Worm (Caenorhabditis elegans): ENCODE data around the gene Y75B7AL.2.

Y75B7AL.2 gene

ce11 chrV:1358051-1358450 is at the start of gene Y75B7AL.2:
Gene Y75B7AL.2 (minus strand): TSS chrV:1358151.
- TF ChIP-seq aly-1 (tag; optimal IDR thresholded peaks at IDR 0.05), result no peak
- no peak for TF ChIP-seq sea-1 (GFP tag; conservative IDR thresholded peaks at IDR 0.05)
- no peak for TF ChIP-seq ceh-13 (GFP tag; optimal IDR thresholded peaks at IDR 0.05)
- no peak for TF ChIP-seq flt-1 (GFP tag; IDR thresholded peaks at IDR 0.05)
- TF ChIP-seq ama-1 (optimal IDR thresholded peaks at IDR 0.05), result no peak
- TF ChIP-seq pes-1 (GFP tag; IDR thresholded peaks at IDR 0.05), result no peak
- TF ChIP-seq tbx-11 (GFP tag; IDR thresholded peaks at IDR 0.05), result no peak
- TF ChIP-seq scrt-1 (GFP tag; IDR thresholded peaks at IDR 0.05), result no peak
- TF ChIP-seq hnd-1 (tag; optimal IDR thresholded peaks at IDR 0.05), result no peak
- no peak for TF ChIP-seq hmbx-1 (tag; optimal IDR thresholded peaks at IDR 0.05)
- TF ChIP-seq ets-7 (tag; optimal IDR thresholded peaks at IDR 0.05), result no peak
- no peak for TF ChIP-seq F13C5.2 (tag; optimal IDR thresholded peaks at IDR 0.05)
- TF ChIP-seq ceh-36 (tag; optimal IDR thresholded peaks at IDR 0.05), result no peak
- no peak for TF ChIP-seq B0310.2 (tag; optimal IDR thresholded peaks at IDR 0.05)
- TF ChIP-seq tra-4 (tag; optimal IDR thresholded peaks at IDR 0.05), result no peak
- no peak for TF ChIP-seq hmg-4 (GFP tag; optimal IDR thresholded peaks at IDR 0.05)
- TF ChIP-seq tbx-37 (GFP tag; conservative IDR thresholded peaks at IDR 0.05), result no peak

DNA sequence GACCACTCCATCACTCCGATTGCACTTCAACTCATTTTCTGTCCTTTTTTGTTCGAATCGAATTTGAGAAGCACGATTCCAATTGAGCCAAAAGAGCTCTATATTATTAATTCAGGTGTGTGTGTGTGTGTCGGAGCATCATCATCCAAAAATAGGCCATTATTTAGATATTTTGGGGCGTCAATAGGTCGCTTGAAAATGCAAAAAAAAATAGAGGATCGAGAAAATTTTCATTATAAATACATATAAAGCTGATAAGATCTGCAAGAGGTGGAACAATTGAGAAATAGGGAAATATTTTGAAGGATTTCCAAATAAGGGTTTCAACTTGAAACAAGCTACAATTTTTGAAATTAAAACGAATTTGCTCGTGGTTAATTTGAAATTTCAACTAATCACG is 34.9 kb upstream of the Y75B7AL.2 start, which contains the start of gene Y75B7AR.1:
TSS of gene Y75B7AR.1 (minus strand) at position 101 of the 400 bp plus-strand sequence.
- TF ChIP-seq aly-1 (tag; optimal IDR thresholded peaks at IDR 0.05) (no peak), ceh-36 (tag; optimal IDR thresholded peaks at IDR 0.05) (no peak), sea-1 (GFP tag; conservative IDR thresholded peaks at IDR 0.05) (no peak), tbx-37 (GFP tag; conservative IDR thresholded peaks at IDR 0.05) (no peak), tbx-11 (GFP tag; IDR thresholded peaks at IDR 0.05) (no peak), flt-1 (GFP tag; IDR thresholded peaks at IDR 0.05) (no peak), ama-1 (optimal IDR thresholded peaks at IDR 0.05) (no peak), ceh-13 (GFP tag; optimal IDR thresholded peaks at IDR 0.05) (no peak), pes-1 (GFP tag; IDR thresholded peaks at IDR 0.05) (no peak), B0310.2 (tag; optimal IDR thresholded peaks at IDR 0.05) (no peak), hmg-4 (GFP tag; optimal IDR thresholded peaks at IDR 0.05) (no peak), hnd-1 (tag; optimal IDR thresholded peaks at IDR 0.05) (no peak), hmbx-1 (tag; optimal IDR thresholded peaks at IDR 0.05) (no peak), scrt-1 (GFP tag; IDR thresholded peaks at IDR 0.05) (no peak), ets-7 (tag; optimal IDR thresholded peaks at IDR 0.05) (no peak), F13C5.2 (tag; optimal IDR thresholded peaks at IDR 0.05) (no peak), tra-4 (tag; optimal IDR thresholded peaks at IDR 0.05) (no peak)

DNA sequence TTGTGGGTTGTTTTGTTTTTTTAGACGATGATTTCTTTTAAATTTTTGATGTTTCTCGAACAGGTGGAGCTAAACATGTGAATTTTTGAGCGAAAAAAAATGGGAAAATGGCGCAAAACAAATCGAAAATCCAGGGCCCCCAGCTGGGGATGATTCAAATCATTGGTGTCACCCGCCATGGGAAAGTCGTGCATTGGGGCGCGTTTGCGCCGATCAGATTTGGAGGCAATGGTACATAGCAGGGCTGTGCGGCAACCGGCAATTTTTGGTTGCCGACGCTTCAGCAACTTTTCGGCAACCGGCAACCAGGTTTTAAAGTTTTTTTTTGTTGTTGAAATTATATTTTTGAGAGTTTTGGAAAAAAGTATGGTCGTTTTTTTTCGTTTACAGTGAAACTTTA is 32.5 kb upstream of the Y75B7AL.2 start:
- TF ChIP-seq hmbx-1 (tag; optimal IDR thresholded peaks at IDR 0.05) (no peak), ceh-13 (GFP tag; optimal IDR thresholded peaks at IDR 0.05) (no peak), ama-1 (optimal IDR thresholded peaks at IDR 0.05) (no peak), ets-7 (tag; optimal IDR thresholded peaks at IDR 0.05) (no peak), F13C5.2 (tag; optimal IDR thresholded peaks at IDR 0.05) (no peak), sea-1 (GFP tag; conservative IDR thresholded peaks at IDR 0.05) (no peak), scrt-1 (GFP tag; IDR thresholded peaks at IDR 0.05) (no peak), tra-4 (tag; optimal IDR thresholded peaks at IDR 0.05) (no peak), tbx-37 (GFP tag; conservative IDR thresholded peaks at IDR 0.05) (no peak), ceh-36 (tag; optimal IDR thresholded peaks at IDR 0.05) (no peak), hmg-4 (GFP tag; optimal IDR thresholded peaks at IDR 0.05) (no peak), tbx-11 (GFP tag; IDR thresholded peaks at IDR 0.05) (no peak), B0310.2 (tag; optimal IDR thresholded peaks at IDR 0.05) (no peak), aly-1 (tag; optimal IDR thresholded peaks at IDR 0.05) (no peak), hnd-1 (tag; optimal IDR thresholded peaks at IDR 0.05) (no peak), pes-1 (GFP tag; IDR thresholded peaks at IDR 0.05) (no peak), flt-1 (GFP tag; IDR thresholded peaks at IDR 0.05) (no peak)

ce11 chrV:1389838-1390237 is 31.9 kb upstream of the Y75B7AL.2 start:
- TF ChIP-seq pes-1 (GFP tag; IDR thresholded peaks at IDR 0.05), result no peak
- TF ChIP-seq tbx-37 (GFP tag; conservative IDR thresholded peaks at IDR 0.05), result no peak
- no peak for TF ChIP-seq ceh-36 (tag; optimal IDR thresholded peaks at IDR 0.05)
- no peak for TF ChIP-seq ceh-13 (GFP tag; optimal IDR thresholded peaks at IDR 0.05)
- no peak for TF ChIP-seq tbx-11 (GFP tag; IDR thresholded peaks at IDR 0.05)
- TF ChIP-seq hnd-1 (tag; optimal IDR thresholded peaks at IDR 0.05), result no peak
- TF ChIP-seq flt-1 (GFP tag; IDR thresholded peaks at IDR 0.05), result no peak
- no peak for TF ChIP-seq tra-4 (tag; optimal IDR thresholded peaks at IDR 0.05)
- no peak for TF ChIP-seq hmbx-1 (tag; optimal IDR thresholded peaks at IDR 0.05)
- TF ChIP-seq ama-1 (optimal IDR thresholded peaks at IDR 0.05), result no peak
- no peak for TF ChIP-seq ets-7 (tag; optimal IDR thresholded peaks at IDR 0.05)
- TF ChIP-seq aly-1 (tag; optimal IDR thresholded peaks at IDR 0.05), result no peak
- no peak for TF ChIP-seq hmg-4 (GFP tag; optimal IDR thresholded peaks at IDR 0.05)
- no peak for TF ChIP-seq F13C5.2 (tag; optimal IDR thresholded peaks at IDR 0.05)
- TF ChIP-seq B0310.2 (tag; optimal IDR thresholded peaks at IDR 0.05), result no peak
- TF ChIP-seq scrt-1 (GFP tag; IDR thresholded peaks at IDR 0.05), result no peak
- no peak for TF ChIP-seq sea-1 (GFP tag; conservative IDR thresholded peaks at IDR 0.05)

ce11 chrV:1388247-1388646 is 30.3 kb upstream of the Y75B7AL.2 start:
- TF ChIP-seq pes-1 (GFP tag; IDR thresholded peaks at IDR 0.05) (no peak), ceh-13 (GFP tag; optimal IDR thresholded peaks at IDR 0.05) (no peak), tbx-11 (GFP tag; IDR thresholded peaks at IDR 0.05) (no peak), B0310.2 (tag; optimal IDR thresholded peaks at IDR 0.05) (no peak), ama-1 (optimal IDR thresholded peaks at IDR 0.05) (no peak), sea-1 (GFP tag; conservative IDR thresholded peaks at IDR 0.05) (no peak), hmg-4 (GFP tag; optimal IDR thresholded peaks at IDR 0.05) (no peak)

DNA sequence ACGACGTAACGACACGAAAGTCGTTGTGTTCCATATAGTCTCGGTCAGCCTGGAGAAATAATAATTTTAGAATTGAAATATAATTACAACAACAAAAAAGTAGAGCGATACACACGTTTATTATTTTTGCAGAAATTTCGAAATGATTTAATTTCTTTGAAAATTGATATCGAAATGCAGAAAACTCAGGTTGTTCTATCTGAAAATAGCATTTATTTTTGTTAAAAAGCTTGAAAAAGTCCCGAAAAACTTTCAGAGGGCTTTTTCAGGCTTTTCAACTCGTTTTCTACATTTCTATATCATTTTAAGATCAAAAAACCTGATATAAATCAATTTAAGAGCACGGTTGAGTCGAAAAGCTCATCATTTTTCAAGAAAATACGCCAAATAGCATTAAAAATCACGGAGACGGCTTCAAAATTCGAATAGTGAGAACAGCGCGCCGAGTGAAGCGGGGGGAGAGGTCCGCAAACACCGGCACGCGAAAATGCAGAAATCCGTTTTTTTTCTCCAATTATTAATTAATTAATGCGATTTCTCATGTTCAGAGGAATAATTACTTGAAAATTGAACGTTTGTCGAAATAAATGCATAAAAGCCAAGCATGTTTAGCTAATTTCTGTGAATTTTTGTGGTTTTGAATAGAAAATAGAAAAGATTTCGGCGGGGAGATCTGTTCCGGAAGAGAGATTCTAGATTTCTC is 25.4 kb upstream of the Y75B7AL.2 start, which contains the start of gene rga-4:
TSS of gene rga-4 (minus strand) at position 51 of the 703 bp plus-strand sequence.
- no peak for TF ChIP-seq B0310.2 (tag; optimal IDR thresholded peaks at IDR 0.05)
- TF ChIP-seq ama-1 (optimal IDR thresholded peaks at IDR 0.05), result no peak
- no peak for TF ChIP-seq hnd-1 (tag; optimal IDR thresholded peaks at IDR 0.05)
- no peak for TF ChIP-seq F13C5.2 (tag; optimal IDR thresholded peaks at IDR 0.05)
- no peak for TF ChIP-seq tra-4 (tag; optimal IDR thresholded peaks at IDR 0.05)
- TF ChIP-seq aly-1 (tag; optimal IDR thresholded peaks at IDR 0.05), result no peak
- no peak for TF ChIP-seq tbx-37 (GFP tag; conservative IDR thresholded peaks at IDR 0.05)
- TF ChIP-seq ceh-36 (tag; optimal IDR thresholded peaks at IDR 0.05), result no peak
- no peak for TF ChIP-seq pes-1 (GFP tag; IDR thresholded peaks at IDR 0.05)
- TF ChIP-seq tbx-11 (GFP tag; IDR thresholded peaks at IDR 0.05), result no peak
- TF ChIP-seq hmg-4 (GFP tag; optimal IDR thresholded peaks at IDR 0.05), result no peak
- TF ChIP-seq flt-1 (GFP tag; IDR thresholded peaks at IDR 0.05), result no peak
- no peak for TF ChIP-seq ets-7 (tag; optimal IDR thresholded peaks at IDR 0.05)
- no peak for TF ChIP-seq ceh-13 (GFP tag; optimal IDR thresholded peaks at IDR 0.05)
- TF ChIP-seq sea-1 (GFP tag; conservative IDR thresholded peaks at IDR 0.05), result no peak
- TF ChIP-seq hmbx-1 (tag; optimal IDR thresholded peaks at IDR 0.05), result no peak
